Worm (Caenorhabditis elegans) whole organism, midembryonic: Measurements from ENCODE around the gene C27B7.6.

Experiments used
- T22C8.4 ChIP-seq: fragments of 200-800 bp; sonication (Bioruptor generic); IDR thresholded peaks from 2 replicates; pipeline ENCODE4 v1.3.6; 2022; ENCODE audit warnings: missing genetic modification characterization, missing compliant biosample characterization
- cog-1 ChIP-seq: sonication (generic microtip); optimal IDR thresholded peaks from 2 replicates; lab custom pipeline; 2016; ENCODE audit warnings: missing genetic modification characterization, missing compliant biosample characterization
- med-1 ChIP-seq: sonication (generic microtip); optimal IDR thresholded peaks from 2 replicates; lab custom pipeline; 2017; ENCODE audit warnings: missing genetic modification characterization, mild to moderate bottlenecking, missing compliant biosample characterization, antibody characterized with exemption, missing genetic modification reagents; ENCODE audit not compliant: insufficient read depth
- ref-1 ChIP-seq: fragments of 200-800 bp; sonication (Bioruptor generic); conservative IDR thresholded peaks from 2 replicates; pipeline ENCODE4 v1.3.6; 2022; ENCODE audit warnings: missing genetic modification reagents, missing genetic modification characterization, missing compliant biosample characterization
- tab-1 ChIP-seq: fragments of 200-800 bp; sonication (Bioruptor generic); IDR thresholded peaks from 2 replicates; pipeline ENCODE4 v1.3.6; 2022; ENCODE audit warnings: missing genetic modification characterization, missing compliant biosample characterization
- ztf-23 ChIP-seq: fragments of 200-800 bp; sonication (Bioruptor generic); IDR thresholded peaks from 2 replicates; pipeline ENCODE4 v1.3.6; 2022; ENCODE audit warnings: missing genetic modification reagents, missing genetic modification characterization, missing compliant biosample characterization

DNA sequence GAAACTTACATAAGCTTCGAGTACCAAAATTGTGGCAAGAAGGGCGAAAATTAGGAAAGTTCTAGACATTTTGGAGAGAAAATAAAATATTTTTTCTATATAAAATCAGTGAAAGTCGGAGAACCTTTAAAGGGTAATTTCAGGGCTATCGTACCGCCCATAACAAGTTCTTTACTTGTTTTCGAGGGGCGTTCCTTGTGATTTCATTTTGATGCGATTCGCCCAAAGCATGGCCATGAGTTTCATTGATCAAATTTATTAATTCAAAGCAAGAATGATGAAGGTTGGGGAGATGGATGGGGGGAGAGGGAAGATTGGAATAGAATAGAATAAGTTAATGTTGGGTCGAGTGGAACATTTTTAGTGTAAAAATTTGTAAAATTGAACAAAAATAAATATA, 9.9 kb upstream of the C27B7.6 start, which contains the start of gene C27B7.9:
- TF ChIP-seq cog-1 = no peak
- no peak for TF ChIP-seq T22C8.4
- TF ChIP-seq med-1 (GFP tag; lab: Kevin White, UChicago) = no peak
- no peak for TF ChIP-seq tab-1 (GFP tag; lab: Robert Waterston, UW)
- TF ChIP-seq ztf-23 = no peak
- no peak for TF ChIP-seq ref-1 (GFP tag; lab: Robert Waterston, UW)
